Fruit fly (Drosophila melanogaster): Measurements from ENCODE around the gene Pdf.

The Pdf gene

dm6 chr3R:26494247-26494646 is 38.3 kb upstream of the Pdf start (continued):
- TF ChIP-seq caup (GFP tag; optimal IDR thresholded peaks at IDR 0.05; ENCODE audit: severe bottlenecking) (peak; percentile 56), Spps (tag; optimal IDR thresholded peaks at IDR 0.05) (no peak), h (optimal IDR thresholded peaks at IDR 0.05) (no peak), Fer1 (GFP tag; optimal IDR thresholded peaks at IDR 0.05) (peak; percentile 67), CG11085 (GFP tag; IDR thresholded peaks at IDR 0.05) (no peak), Jarid2 (GFP tag; optimal IDR thresholded peaks at IDR 0.05) (no peak), CG3163 (GFP tag; optimal IDR thresholded peaks at IDR 0.05) (no peak), crol (GFP tag; IDR thresholded peaks at IDR 0.05) (no peak), CG9817 (tag; optimal IDR thresholded peaks at IDR 0.05) (peak; percentile 42), CG32767 (GFP tag; IDR thresholded peaks at IDR 0.05) (0 out of 2 replicates have a peak, but pooled peaks have one; percentile 31), hkb (optimal IDR thresholded peaks at IDR 0.05) (no peak), hkb (GFP tag; IDR thresholded peaks at IDR 0.05) (no peak; the same call in 1 of the 2 replicates), yki (optimal IDR thresholded peaks at IDR 0.05) (no peak), CG34422 (GFP tag; IDR thresholded peaks at IDR 0.05) (no peak), CG8924 (tag; optimal IDR thresholded peaks at IDR 0.05) (peak; percentile 29), Pdp1 (GFP tag; optimal IDR thresholded peaks at IDR 0.05) (no peak), CG31224 (GFP tag; IDR thresholded peaks at IDR 0.05) (no peak), cg (GFP tag; optimal IDR thresholded peaks at IDR 0.05) (no peak), dimm (GFP tag; IDR thresholded peaks at IDR 0.05) (no peak), E2f1 (GFP tag; IDR thresholded peaks at IDR 0.05) (peak; percentile 34; the same call in 1 of the 2 replicates), CG1647 (GFP tag; optimal IDR thresholded peaks at IDR 0.05) (no peak), CG10321 (GFP tag; IDR thresholded peaks at IDR 0.05) (no peak), CG8281 (tag; optimal IDR thresholded peaks at IDR 0.05) (no peak), PHDP (tag; optimal IDR thresholded peaks at IDR 0.05) (peak; percentile 46), CG8089 (GFP tag; optimal IDR thresholded peaks at IDR 0.05) (no peak), CG9932 (GFP tag; IDR thresholded peaks at IDR 0.05) (peak; percentile 61), Nf-YA (GFP tag; IDR thresholded peaks at IDR 0.05) (no peak), az2 (GFP tag; optimal IDR thresholded peaks at IDR 0.05) (no peak), Lim3 (GFP tag; IDR thresholded peaks at IDR 0.05) (no peak), gsb-n (tag; optimal IDR thresholded peaks at IDR 0.05) (no peak), CG4730 (GFP tag; IDR thresholded peaks at IDR 0.05) (no peak), ash1 (GFP tag; optimal IDR thresholded peaks at IDR 0.05) (no peak), CG10431 (GFP tag; optimal IDR thresholded peaks at IDR 0.05) (no peak), Asciz (GFP tag; optimal IDR thresholded peaks at IDR 0.05) (no peak), CG17568 (GFP tag; optimal IDR thresholded peaks at IDR 0.05) (no peak), NC2α (GFP tag; optimal IDR thresholded peaks at IDR 0.05) (no peak), CG6683 (GFP tag; optimal IDR thresholded peaks at IDR 0.05) (no peak), CkIIα-i1 (GFP tag; IDR thresholded peaks at IDR 0.05) (no peak), CG3847 (GFP tag; IDR thresholded peaks at IDR 0.05) (no peak), CG10979 (tag; optimal IDR thresholded peaks at IDR 0.05) (no peak), Bgb (GFP tag; IDR thresholded peaks at IDR 0.05; ENCODE audit: partially characterized antibody) (no peak), jigr1 (GFP tag; IDR thresholded peaks at IDR 0.05) (no peak), her (GFP tag; optimal IDR thresholded peaks at IDR 0.05) (no peak), CG3281 (GFP tag; optimal IDR thresholded peaks at IDR 0.05) (peak; percentile 43), zf30C (GFP tag; optimal IDR thresholded peaks at IDR 0.05) (no peak), grn (GFP tag; optimal IDR thresholded peaks at IDR 0.05) (no peak), sim (GFP tag; IDR thresholded peaks at IDR 0.05) (no peak), CG12071 (GFP tag; optimal IDR thresholded peaks at IDR 0.05) (no peak), CG12155 (GFP tag; optimal IDR thresholded peaks at IDR 0.05) (no peak), CG33213 (GFP tag; optimal IDR thresholded peaks at IDR 0.05) (no peak), CG1602 (GFP tag; optimal IDR thresholded peaks at IDR 0.05) (no peak), CG11695 (GFP tag; IDR thresholded peaks at IDR 0.05) (no peak), CG6689 (GFP tag; IDR thresholded peaks at IDR 0.05) (0 out of 2 replicates have a peak, but pooled peaks have one; percentile 19)

Data from whole organism, embryonic.